Worm (Caenorhabditis elegans) whole organism, mixed stage, embryonic: ENCODE results near the gene ZK792.5.

Experiments
- bed-3 ChIP-seq: fragments of 200-800 bp; sonication (Bioruptor generic); optimal IDR thresholded peaks from 3 replicates; lab custom pipeline; 2018; ENCODE audit warnings: mild to moderate bottlenecking, missing genetic modification characterization, moderate library complexity, missing compliant biosample characterization
- ces-1 ChIP-seq: fragments of 150-350 bp; optimal IDR thresholded peaks from 2 replicates; lab custom pipeline; 2014; ENCODE audit warnings: missing biosample characterization, missing genetic modification reagents, missing genetic modification characterization
- elt-1 ChIP-seq: sonication (generic microtip); optimal IDR thresholded peaks from 2 replicates; lab custom pipeline; 2017; ENCODE audit warnings: missing genetic modification characterization, mild to moderate bottlenecking, missing compliant biosample characterization, antibody characterized with exemption, moderate library complexity, borderline replicate concordance; ENCODE audit not compliant: insufficient read depth
- elt-3 ChIP-seq: fragments of 150-350 bp; optimal IDR thresholded peaks from 2 replicates; lab custom pipeline; 2014; ENCODE audit warnings: missing biosample characterization, missing genetic modification characterization
- lsy-2 ChIP-seq: fragments of 150-350 bp; optimal IDR thresholded peaks from 2 replicates; lab custom pipeline; 2014; ENCODE audit warnings: missing biosample characterization, missing genetic modification characterization
- mep-1 ChIP-seq: fragments of 150-350 bp; optimal IDR thresholded peaks from 2 replicates; lab custom pipeline; 2017; ENCODE audit warnings: missing biosample characterization, missing genetic modification reagents, missing genetic modification characterization, inconsistent platforms
- nhr-12 ChIP-seq: fragments of 150-350 bp; optimal IDR thresholded peaks from 2 replicates; lab custom pipeline; 2014; ENCODE audit warnings: missing biosample characterization, missing genetic modification characterization
- nhr-237 ChIP-seq: fragments of 150-350 bp; optimal IDR thresholded peaks from 2 replicates; lab custom pipeline; 2014; ENCODE audit warnings: missing biosample characterization, missing genetic modification characterization
- nhr-28 ChIP-seq: fragments of 150-350 bp; optimal IDR thresholded peaks from 2 replicates; lab custom pipeline; 2014; ENCODE audit warnings: missing biosample characterization, missing genetic modification characterization
- nhr-76 ChIP-seq: sonication (generic microtip); optimal IDR thresholded peaks from 2 replicates; lab custom pipeline; 2017; ENCODE audit warnings: missing biosample characterization, missing genetic modification characterization
- snpc-4 ChIP-seq: fragments of 150-350 bp; optimal IDR thresholded peaks from 2 replicates; lab custom pipeline; 2014; ENCODE audit warnings: missing biosample characterization, missing genetic modification characterization
- unc-39 ChIP-seq: fragments of 150-350 bp; optimal IDR thresholded peaks from 2 replicates; lab custom pipeline; 2014; ENCODE audit warnings: missing biosample characterization, missing genetic modification characterization
- unc-62 ChIP-seq: fragments of 150-350 bp; optimal IDR thresholded peaks from 2 replicates; lab custom pipeline; 2014; ENCODE audit warnings: missing biosample characterization, missing genetic modification reagents, missing genetic modification characterization
- ztf-11 ChIP-seq: fragments of 150-350 bp; optimal IDR thresholded peaks from 2 replicates; lab custom pipeline; 2014; ENCODE audit warnings: missing biosample characterization, missing genetic modification characterization

DNA sequence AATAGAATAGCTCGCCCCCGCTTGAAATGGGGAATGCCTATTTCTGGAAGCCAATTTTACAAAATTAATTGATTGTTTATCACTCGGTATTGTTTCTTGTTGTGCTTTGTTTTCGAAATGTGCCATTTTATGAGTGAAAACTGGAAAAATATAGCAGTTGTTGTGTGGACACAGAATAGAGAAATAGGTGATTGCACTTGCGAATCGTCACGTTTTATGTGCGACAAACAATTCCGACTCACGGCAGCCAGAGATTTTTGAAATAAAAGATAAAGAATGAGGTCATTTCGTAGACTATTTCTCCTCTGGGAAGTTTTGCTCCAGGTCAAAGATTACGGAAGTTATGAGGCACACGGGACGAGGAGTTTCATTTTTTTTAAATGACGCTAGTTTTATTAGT is 41.0 kb downstream of the ZK792.5 start:
- TF ChIP-seq unc-39: no peak
- TF ChIP-seq nhr-237 (tag; lab: Kevin White, UChicago): no peak
- no peak for TF ChIP-seq unc-62 (GFP tag; lab: Kevin White, UChicago)
- no peak for TF ChIP-seq bed-3 (GFP tag; lab: Kevin White, UChicago)
- TF ChIP-seq snpc-4 (tag; lab: Kevin White, UChicago): no peak
- TF ChIP-seq nhr-28 (tag; lab: Kevin White, UChicago): no peak
- no peak for TF ChIP-seq elt-3
- no peak for TF ChIP-seq lsy-2 (tag; lab: Kevin White, UChicago)
- TF ChIP-seq mep-1 (tag; lab: Kevin White, UChicago): no peak
- TF ChIP-seq nhr-12: no peak
- TF ChIP-seq ztf-11: no peak
- TF ChIP-seq nhr-76 (tag; lab: Kevin White, UChicago): no peak
- TF ChIP-seq elt-1 (tag; lab: Kevin White, UChicago): no peak
- no peak for TF ChIP-seq ces-1 (GFP tag; lab: Kevin White, UChicago)
